Fruit fly (Drosophila melanogaster): ENCODE data around the gene Efa6.
A peak's percentile ranks its signal among the peaks of the same experiment; 100 is the strongest.

The Efa6 gene

dm6 chr3R:22542773-22543411, 44.7 kb upstream of the Efa6 start (continued):
- TF ChIP-seq hkb (optimal IDR thresholded peaks at IDR 0.05) (no peak), hkb (GFP tag; IDR thresholded peaks at IDR 0.05) (peak; percentile 20; the same call in 1 of the 2 replicates), CG12942 (GFP tag; optimal IDR thresholded peaks at IDR 0.05) (no peak), dysf (GFP tag; IDR thresholded peaks at IDR 0.05) (peak; percentile 54; the same call in 2 of the 3 replicates), Fer1 (GFP tag; optimal IDR thresholded peaks at IDR 0.05) (peak; percentile 5), lab (GFP tag; optimal IDR thresholded peaks at IDR 0.05) (peak; percentile 17), BtbVII (GFP tag; optimal IDR thresholded peaks at IDR 0.05) (peak; percentile 0), CG32772 (GFP tag; IDR thresholded peaks at IDR 0.05) (0 out of 2 replicates have a peak, but pooled peaks have one; percentile 22), toy (GFP tag; IDR thresholded peaks at IDR 0.05) (no peak), grau (tag; optimal IDR thresholded peaks at IDR 0.05) (peak; percentile 72), Oli (tag; optimal IDR thresholded peaks at IDR 0.05) (peak; percentile 34), CG10209 (GFP tag; optimal IDR thresholded peaks at IDR 0.05) (peak; percentile 13), CG16813 (GFP tag; IDR thresholded peaks at IDR 0.05; ENCODE audit: partially characterized antibody) (0 out of 3 replicates have a peak, but pooled peaks have one; percentile 26), CG32532 (GFP tag; IDR thresholded peaks at IDR 0.05) (peak; percentile 24; the same call in 1 of the 2 replicates), oc (tag; optimal IDR thresholded peaks at IDR 0.05) (peak; percentile 11), Hr51 (GFP tag; optimal IDR thresholded peaks at IDR 0.05) (peak in 1 of 2 experiments; percentile 46), dpn (GFP tag; optimal IDR thresholded peaks at IDR 0.05) (peak in 1 of 2 experiments; percentile 22), lmd (GFP tag; IDR thresholded peaks at IDR 0.05) (peak; percentile 36; the same call in 1 of the 2 replicates), Awh (GFP tag; IDR thresholded peaks at IDR 0.05) (peak; percentile 29; the same call in 1 of the 2 replicates), CG15269 (tag; optimal IDR thresholded peaks at IDR 0.05) (peak; percentile 58), CG4282 (GFP tag; optimal IDR thresholded peaks at IDR 0.05) (no peak), CG8765 (GFP tag; IDR thresholded peaks at IDR 0.05) (no peak), CG11504 (tag; optimal IDR thresholded peaks at IDR 0.05) (peak; percentile 53), gsb-n (tag; optimal IDR thresholded peaks at IDR 0.05) (peak; percentile 9), nerfin-2 (GFP tag; IDR thresholded peaks at IDR 0.05; ENCODE audit: partially characterized antibody) (no peak), sens (GFP tag) (peak; percentile 70), Kr (GFP tag; optimal IDR thresholded peaks at IDR 0.05) (no peak), unc-4 (GFP tag; IDR thresholded peaks at IDR 0.05; ENCODE audit: partially characterized antibody) (no peak), prd (optimal IDR thresholded peaks at IDR 0.05) (no peak), prd (GFP tag; IDR thresholded peaks at IDR 0.05) (peak; percentile 49; the same call in 1 of the 3 replicates), al (GFP tag; IDR thresholded peaks at IDR 0.05) (no peak), row (GFP tag; IDR thresholded peaks at IDR 0.05) (peak; percentile 63), fd96Cb (tag; optimal IDR thresholded peaks at IDR 0.05) (no peak), esg (GFP tag; conservative IDR thresholded peaks at IDR 0.05) (0 out of 2 replicates have a peak, but pooled peaks have one; percentile 20), unpg (GFP tag; optimal IDR thresholded peaks at IDR 0.05) (peak; percentile 24), tgo (GFP tag; IDR thresholded peaks at IDR 0.05) (peak; percentile 44; the same call in 1 of the 3 replicates), Meics (GFP tag; optimal IDR thresholded peaks at IDR 0.05) (peak; percentile 22), HHEX (GFP tag; optimal IDR thresholded peaks at IDR 0.05) (peak; percentile 28), btn (GFP tag; optimal IDR thresholded peaks at IDR 0.05) (no peak), Sox102F (GFP tag; optimal IDR thresholded peaks at IDR 0.05) (peak; percentile 63), dmrt99B (tag; optimal IDR thresholded peaks at IDR 0.05) (peak; percentile 34), Rfx (GFP tag; IDR thresholded peaks at IDR 0.05) (peak; percentile 14; the same call in 1 of the 2 replicates), Xrp1 (GFP tag; IDR thresholded peaks at IDR 0.05) (peak; percentile 45; the same call in 1 of the 2 replicates), ind (GFP tag; optimal IDR thresholded peaks at IDR 0.05) (peak; percentile 22), sisA (GFP tag; IDR thresholded peaks at IDR 0.05) (0 out of 2 replicates have a peak, but pooled peaks have one; percentile 37), stc (GFP tag; IDR thresholded peaks at IDR 0.05) (peak; percentile 67), p53 (GFP tag; optimal IDR thresholded peaks at IDR 0.05) (no peak)
